Fruit fly (Drosophila melanogaster): ENCODE data around the gene RpS4.

RpS4 gene

DNA sequence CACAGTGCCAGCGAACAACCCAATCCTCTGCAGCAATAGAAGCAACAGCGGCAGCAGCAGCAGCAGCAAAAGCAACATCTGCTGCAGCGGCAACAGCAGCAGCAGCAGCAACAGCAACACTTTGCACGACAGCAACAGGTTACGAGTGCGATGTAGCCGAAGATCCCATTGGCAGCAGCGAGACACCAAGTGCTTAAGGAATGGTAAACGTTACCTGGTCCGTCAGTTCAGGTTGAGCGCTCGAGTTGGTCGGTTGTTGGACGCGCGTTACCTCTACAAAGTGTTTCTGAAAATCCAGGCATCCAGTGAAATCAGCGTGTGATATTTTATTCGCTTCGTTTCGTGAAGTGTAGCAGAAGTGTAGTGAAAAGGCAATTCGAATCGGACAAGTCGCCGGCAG, 12.8 kb upstream of the RpS4 start, which contains the start of gene CG17672 (continued):
- TF ChIP-seq CG17361 (GFP tag; IDR thresholded peaks at IDR 0.05) = no peak
- peak; percentile 32 for TF ChIP-seq CG3995 (GFP tag; optimal IDR thresholded peaks at IDR 0.05)
- no peak for TF ChIP-seq kay (GFP tag; optimal IDR thresholded peaks at IDR 0.05)
- no peak for TF ChIP-seq CG9932 (GFP tag; IDR thresholded peaks at IDR 0.05)
- no peak for TF ChIP-seq CG11093 (GFP tag; IDR thresholded peaks at IDR 0.05)
- no peak for TF ChIP-seq gcm2 (GFP tag; optimal IDR thresholded peaks at IDR 0.05)
- TF ChIP-seq emc (GFP tag; optimal IDR thresholded peaks at IDR 0.05) = no peak
- TF ChIP-seq grau (tag; optimal IDR thresholded peaks at IDR 0.05) = no peak
- TF ChIP-seq HLH4C (GFP tag; IDR thresholded peaks at IDR 0.05; ENCODE audit: partially characterized antibody) = no peak
- no peak for TF ChIP-seq Xbp1 (GFP tag; optimal IDR thresholded peaks at IDR 0.05)
- no peak for TF ChIP-seq Neu2 (GFP tag; optimal IDR thresholded peaks at IDR 0.05; ENCODE audit: borderline replicate concordance)
- TF ChIP-seq CG11695 (GFP tag; IDR thresholded peaks at IDR 0.05) = no peak
- no peak for TF ChIP-seq gcm (GFP tag; optimal IDR thresholded peaks at IDR 0.05)
- no peak for TF ChIP-seq BtbVII (GFP tag; optimal IDR thresholded peaks at IDR 0.05)
- TF ChIP-seq Deaf1 (tag; optimal IDR thresholded peaks at IDR 0.05) = peak; percentile 93
- TF ChIP-seq peb (GFP tag; IDR thresholded peaks at IDR 0.05) = no peak
- no peak for TF ChIP-seq ab (GFP tag; optimal IDR thresholded peaks at IDR 0.05)
- TF ChIP-seq CG11398 (GFP tag; optimal IDR thresholded peaks at IDR 0.05) = no peak
- no peak for TF ChIP-seq CG17912 (GFP tag; optimal IDR thresholded peaks at IDR 0.05)
- no peak for TF ChIP-seq CG14965 (GFP tag; optimal IDR thresholded peaks at IDR 0.05; ENCODE audit: borderline replicate concordance)
- no peak for TF ChIP-seq NfI (GFP tag; optimal IDR thresholded peaks at IDR 0.05)
- no peak for TF ChIP-seq CG6254 (GFP tag; optimal IDR thresholded peaks at IDR 0.05)
- no peak for TF ChIP-seq CTCF (GFP tag; optimal IDR thresholded peaks at IDR 0.05)
- no peak for TF ChIP-seq CG17328 (GFP tag; IDR thresholded peaks at IDR 0.05)
- TF ChIP-seq fd3F (GFP tag; optimal IDR thresholded peaks at IDR 0.05) = no peak
- no peak for TF ChIP-seq Ada2b (GFP tag; IDR thresholded peaks at IDR 0.05)
- TF ChIP-seq caup (GFP tag; optimal IDR thresholded peaks at IDR 0.05; ENCODE audit: severe bottlenecking) = no peak
- no peak for TF ChIP-seq ems (GFP tag; optimal IDR thresholded peaks at IDR 0.05)
- TF ChIP-seq knrl (GFP tag; IDR thresholded peaks at IDR 0.05; ENCODE audit: partially characterized antibody) = peak; percentile 22; the same call in 1 of the 3 replicates
- TF ChIP-seq h (optimal IDR thresholded peaks at IDR 0.05) = no peak
- no peak for TF ChIP-seq MESR4 (GFP tag; optimal IDR thresholded peaks at IDR 0.05)
- TF ChIP-seq br (optimal IDR thresholded peaks at IDR 0.05) = no peak
- TF ChIP-seq CG12155 (GFP tag; optimal IDR thresholded peaks at IDR 0.05) = no peak
- TF ChIP-seq E2f1 (GFP tag; IDR thresholded peaks at IDR 0.05) = no peak
- TF ChIP-seq ase (GFP tag; IDR thresholded peaks at IDR 0.05) = no peak
- no peak for TF ChIP-seq CG11696 (GFP tag; IDR thresholded peaks at IDR 0.05)
- no peak for TF ChIP-seq CG1024 (GFP tag; IDR thresholded peaks at IDR 0.05)
- no peak for TF ChIP-seq CG17186 (GFP tag; optimal IDR thresholded peaks at IDR 0.05)
- TF ChIP-seq tin (GFP tag; optimal IDR thresholded peaks at IDR 0.05) = no peak
- TF ChIP-seq Nf-YB (GFP tag; optimal IDR thresholded peaks at IDR 0.05) = peak; percentile 8
- no peak for TF ChIP-seq CG6272 (GFP tag; IDR thresholded peaks at IDR 0.05)
- TF ChIP-seq mirr (GFP tag; optimal IDR thresholded peaks at IDR 0.05) = no peak
- TF ChIP-seq CG9797 (GFP tag; optimal IDR thresholded peaks at IDR 0.05) = no peak
- TF ChIP-seq nerfin-1 (tag; optimal IDR thresholded peaks at IDR 0.05) = no peak
- peak; percentile 45; the same call in 1 of the 2 replicates for TF ChIP-seq vvl (GFP tag; IDR thresholded peaks at IDR 0.05)
- TF ChIP-seq ash1 (GFP tag; optimal IDR thresholded peaks at IDR 0.05) = no peak
- no peak for TF ChIP-seq CG2202 (tag; optimal IDR thresholded peaks at IDR 0.05)
- no peak for TF ChIP-seq CG8944 (GFP tag; optimal IDR thresholded peaks at IDR 0.05)
- no peak for TF ChIP-seq CG11456 (GFP tag; IDR thresholded peaks at IDR 0.05)
- no peak for TF ChIP-seq CG13296 (GFP tag; optimal IDR thresholded peaks at IDR 0.05)
- no peak for TF ChIP-seq CG34224 (GFP tag; IDR thresholded peaks at IDR 0.05; ENCODE audit: partially characterized antibody)
- TF ChIP-seq chn (GFP tag; optimal IDR thresholded peaks at IDR 0.05) = no peak
- peak; percentile 71 for TF ChIP-seq CG8478 (optimal IDR thresholded peaks at IDR 0.05)
- 0 out of 3 replicates have a peak, but pooled peaks have one; percentile 27 for TF ChIP-seq CG34422 (GFP tag; IDR thresholded peaks at IDR 0.05)
